Worm (Caenorhabditis elegans) whole organism, L4 larva: ENCODE measurements around the gene F57F5.3.

Experiments used
- F37D6.2 ChIP-seq: sonication (generic microtip); optimal IDR thresholded peaks from 2 replicates; lab custom pipeline; 2016; ENCODE audit warnings: mild to moderate bottlenecking, missing genetic modification characterization, missing compliant biosample characterization
- F49E8.2 ChIP-seq: sonication (generic microtip); optimal IDR thresholded peaks from 2 replicates; lab custom pipeline; 2016; ENCODE audit warnings: missing compliant biosample characterization, mild to moderate bottlenecking, missing genetic modification characterization, borderline replicate concordance
- T20F7.1 ChIP-seq: fragments of 200-800 bp; sonication (Bioruptor generic); optimal IDR thresholded peaks from 2 replicates; lab custom pipeline; 2018; ENCODE audit warnings: mild to moderate bottlenecking, missing genetic modification characterization, missing compliant biosample characterization
- T26A8.4 ChIP-seq: fragments of 200-800 bp; sonication (Bioruptor generic); IDR thresholded peaks from 2 replicates; pipeline ENCODE4 v1.3.6; 2022; ENCODE audit warnings: missing genetic modification characterization, missing compliant biosample characterization
- Y105C5A.15 ChIP-seq: fragments of 200-800 bp; sonication (Bioruptor generic); IDR thresholded peaks from 2 replicates; pipeline ENCODE4 v1.3.6; 2022; ENCODE audit warnings: missing genetic modification characterization, missing compliant biosample characterization
- Y48G9A.11 ChIP-seq: fragments of 200-800 bp; sonication (Bioruptor generic); IDR thresholded peaks from 2 replicates; pipeline ENCODE4 v1.3.6; 2022; ENCODE audit warnings: missing genetic modification reagents, missing genetic modification characterization, missing compliant biosample characterization
- Y75B8A.6 ChIP-seq: fragments of 200-800 bp; sonication (Bioruptor generic); IDR thresholded peaks from 2 replicates; pipeline ENCODE4 v1.3.6; 2022; ENCODE audit warnings: missing genetic modification reagents, missing genetic modification characterization, missing compliant biosample characterization
- aha-1 ChIP-seq: fragments of 150-350 bp; peaks from one replicate; lab custom pipeline; 2014; ENCODE audit warnings: missing biosample characterization, missing genetic modification characterization
- ama-1 ChIP-seq: fragments of 150-350 bp; optimal IDR thresholded peaks from 2 replicates; lab custom pipeline; 2014; ENCODE audit warnings: inconsistent platforms, mixed read lengths
- ceh-32 ChIP-seq: sonication (generic microtip); optimal IDR thresholded peaks from 2 replicates; lab custom pipeline; 2016; ENCODE audit warnings: mild to moderate bottlenecking, missing genetic modification characterization, missing compliant biosample characterization; ENCODE audit not compliant: poor library complexity
- ceh-62 ChIP-seq: sonication (generic microtip); optimal IDR thresholded peaks from 2 replicates; lab custom pipeline; 2017; ENCODE audit warnings: missing biosample characterization, missing genetic modification characterization
- ces-1 ChIP-seq: fragments of 150-350 bp; sonication (generic microtip); optimal IDR thresholded peaks from 4 replicates; lab custom pipeline; 2014; ENCODE audit warnings: missing biosample characterization, missing genetic modification reagents, missing genetic modification characterization
- ctbp-1 ChIP-seq: fragments of 200-800 bp; sonication (Bioruptor generic); IDR thresholded peaks from 2 replicates; pipeline ENCODE4 v1.3.6; 2022; ENCODE audit warnings: missing genetic modification reagents, missing genetic modification characterization, missing compliant biosample characterization
- daf-16 ChIP-seq, 3 experiments: sonication (generic microtip); optimal IDR thresholded peaks; 2 replicates each; lab custom pipeline; 2016 to 2017; ENCODE audit warnings: missing genetic modification characterization in 3 of 3, missing genetic modification reagents in 3 of 3, mild to moderate bottlenecking in 2 of 3, missing compliant biosample characterization in 2 of 3, missing biosample characterization in 1 of 3, moderate library complexity in 1 of 3
- dpl-1 ChIP-seq: fragments of 150-350 bp; optimal IDR thresholded peaks from 2 replicates; lab custom pipeline; 2014; ENCODE audit warnings: missing biosample characterization, missing genetic modification reagents, missing genetic modification characterization
- egl-27 ChIP-seq: sonication (generic microtip); optimal IDR thresholded peaks from 3 replicates; lab custom pipeline; 2017; ENCODE audit warnings: missing biosample characterization, missing genetic modification reagents, missing genetic modification characterization
- fos-1 ChIP-seq: fragments of 150-350 bp; optimal IDR thresholded peaks from 2 replicates; lab custom pipeline; 2014; ENCODE audit warnings: missing biosample characterization, missing genetic modification characterization
- hif-1 ChIP-seq, 2 experiments: sonication (generic microtip); optimal IDR thresholded peaks; 2 replicates each; lab custom pipeline; 2016 to 2017; ENCODE audit warnings: missing compliant biosample characterization in 2 of 2, missing genetic modification characterization in 2 of 2, missing genetic modification reagents in 2 of 2, missing genotype in 2 of 2, mild to moderate bottlenecking in 1 of 2
- hlh-11 ChIP-seq: fragments of 200-800 bp; sonication (Bioruptor generic); optimal IDR thresholded peaks from 2 replicates; lab custom pipeline; 2018; ENCODE audit warnings: mild to moderate bottlenecking, missing genetic modification characterization, missing compliant biosample characterization
- hmg-1.1 ChIP-seq: fragments of 200-800 bp; sonication (Bioruptor generic); IDR thresholded peaks from 2 replicates; pipeline ENCODE4 v1.3.6; 2022; ENCODE audit warnings: missing genetic modification reagents, missing genetic modification characterization, missing compliant biosample characterization
- lin-1 ChIP-seq: fragments of 200-800 bp; sonication (Bioruptor generic); IDR thresholded peaks from 2 replicates; pipeline ENCODE4 v1.3.6; 2022; ENCODE audit warnings: missing genetic modification reagents, missing genetic modification characterization, missing compliant biosample characterization
- lin-13 ChIP-seq: fragments of 150-350 bp; optimal IDR thresholded peaks from 2 replicates; lab custom pipeline; 2014; ENCODE audit warnings: missing biosample characterization, missing genetic modification reagents, missing genetic modification characterization
- lin-15B ChIP-seq: fragments of 150-350 bp; sonication (generic microtip); optimal IDR thresholded peaks from 3 replicates; lab custom pipeline; 2014; ENCODE audit warnings: missing biosample characterization, missing genetic modification characterization
- lin-38 ChIP-seq: fragments of 200-800 bp; sonication (Bioruptor generic); IDR thresholded peaks from 2 replicates; pipeline ENCODE4 v1.3.6; 2022; ENCODE audit warnings: missing genetic modification reagents, missing genetic modification characterization, missing compliant biosample characterization
- lin-39 ChIP-seq: fragments of 150-350 bp; optimal IDR thresholded peaks from 2 replicates; lab custom pipeline; 2014; ENCODE audit warnings: missing biosample characterization, missing genetic modification reagents, missing genetic modification characterization
- madf-5 ChIP-seq, 2 experiments: fragments of 200-800 bp; sonication (Bioruptor generic); IDR thresholded peaks; 2 replicates each; pipeline ENCODE4 v1.3.6; 2022; ENCODE audit warnings: missing compliant biosample characterization in 2 of 2, missing genetic modification characterization in 2 of 2
- mdt-29 ChIP-seq: fragments of 200-800 bp; sonication (Bioruptor generic); IDR thresholded peaks from 2 replicates; pipeline ENCODE4 v1.3.6; 2022; ENCODE audit warnings: missing genetic modification reagents, missing genetic modification characterization, missing compliant biosample characterization
- mep-1 ChIP-seq: fragments of 150-350 bp; sonication (generic microtip); optimal IDR thresholded peaks from 3 replicates; lab custom pipeline; 2014; ENCODE audit warnings: missing biosample characterization, missing genetic modification characterization
- mes-2 ChIP-seq: sonication (generic microtip); optimal IDR thresholded peaks from 2 replicates; lab custom pipeline; 2016; ENCODE audit warnings: missing genotype, mild to moderate bottlenecking, missing genetic modification characterization, missing compliant biosample characterization; ENCODE audit not compliant: poor library complexity, severe bottlenecking
- nhr-10 ChIP-seq: fragments of 150-350 bp; optimal IDR thresholded peaks from 2 replicates; lab custom pipeline; 2014; ENCODE audit warnings: missing biosample characterization, missing genetic modification characterization
- nhr-102 ChIP-seq: sonication (generic microtip); optimal IDR thresholded peaks from 2 replicates; lab custom pipeline; 2016; ENCODE audit warnings: mild to moderate bottlenecking, missing genetic modification characterization, moderate library complexity, missing compliant biosample characterization
- nhr-11 ChIP-seq: fragments of 150-350 bp; optimal IDR thresholded peaks from 2 replicates; lab custom pipeline; 2014; ENCODE audit warnings: missing biosample characterization, missing genetic modification characterization
- nhr-237 ChIP-seq: sonication (generic microtip); optimal IDR thresholded peaks from 2 replicates; lab custom pipeline; 2017; ENCODE audit warnings: missing biosample characterization, missing genetic modification characterization
- nhr-25 ChIP-seq: sonication (generic microtip); optimal IDR thresholded peaks from 2 replicates; lab custom pipeline; 2017; ENCODE audit warnings: missing genetic modification characterization, mild to moderate bottlenecking, missing compliant biosample characterization, antibody characterized with exemption, moderate library complexity, borderline replicate concordance; ENCODE audit not compliant: insufficient read depth
- nhr-28 ChIP-seq: fragments of 150-350 bp; optimal IDR thresholded peaks from 2 replicates; lab custom pipeline; 2014; ENCODE audit warnings: missing biosample characterization, missing genetic modification characterization
- nhr-6 ChIP-seq: fragments of 150-350 bp; optimal IDR thresholded peaks from 2 replicates; lab custom pipeline; 2014; ENCODE audit warnings: missing biosample characterization, missing genetic modification characterization
- nhr-77 ChIP-seq: fragments of 150-350 bp; optimal IDR thresholded peaks from 2 replicates; lab custom pipeline; 2014; ENCODE audit warnings: missing biosample characterization, missing genetic modification characterization
- pha-4 ChIP-seq, 2 experiments: fragments of 150-350 bp in 1 of 2; fragments of 200-800 bp in 1 of 2; sonication (Bioruptor generic) in 1 of 2; IDR thresholded peaks in 1 of 2; optimal IDR thresholded peaks in 1 of 2; 2 replicates each; pipeline versions ENCODE4 v1.3.6 to Lab custom; 2014 to 2022; ENCODE audit warnings: missing genetic modification characterization in 2 of 2, missing genetic modification reagents in 2 of 2, missing biosample characterization in 1 of 2, missing compliant biosample characterization in 1 of 2
- rbr-2 ChIP-seq: sonication (generic microtip); optimal IDR thresholded peaks from 2 replicates; lab custom pipeline; 2016; ENCODE audit warnings: missing genotype, missing genetic modification characterization, missing compliant biosample characterization
- set-16 ChIP-seq: fragments of 200-800 bp; sonication (Bioruptor generic); IDR thresholded peaks from 2 replicates; pipeline ENCODE4 v1.3.6; 2022; ENCODE audit warnings: missing genetic modification reagents, missing genetic modification characterization, missing compliant biosample characterization
- spr-1 ChIP-seq: sonication (generic microtip); optimal IDR thresholded peaks from 2 replicates; lab custom pipeline; 2016; ENCODE audit warnings: mild to moderate bottlenecking, missing genetic modification characterization, missing compliant biosample characterization
- unc-39 ChIP-seq: sonication (generic microtip); optimal IDR thresholded peaks from 2 replicates; lab custom pipeline; 2017; ENCODE audit warnings: missing biosample characterization, missing genetic modification characterization
- unc-62 ChIP-seq, 3 experiments: fragments of 150-350 bp in 1 of 3; sonication (generic microtip); optimal IDR thresholded peaks in 2 of 3; peaks in 1 of 3; 1 replicate in 1 of 3; 2 replicates in 2 of 3; lab custom pipeline; 2014 to 2017; ENCODE audit warnings: missing biosample characterization in 3 of 3, missing genetic modification characterization in 3 of 3, missing genetic modification reagents in 3 of 3, missing genotype in 1 of 3
- zag-1 ChIP-seq: fragments of 150-350 bp; optimal IDR thresholded peaks from 2 replicates; lab custom pipeline; 2014; ENCODE audit warnings: missing biosample characterization, missing genetic modification characterization
- zip-2 ChIP-seq: fragments of 150-350 bp; optimal IDR thresholded peaks from 2 replicates; lab custom pipeline; 2014; ENCODE audit warnings: missing biosample characterization, missing genetic modification characterization
- ztf-7 ChIP-seq: fragments of 150-350 bp; optimal IDR thresholded peaks from 2 replicates; lab custom pipeline; 2014; ENCODE audit warnings: missing biosample characterization, missing genetic modification characterization

Gene F57F5.3

ce11 chrV:12040823-12041606 lies 34.6 kb upstream of the F57F5.3 start, which contains the start of the genes kup-1 and F10C2.4:
Gene kup-1 (minus strand): TSS chrV:12040873.
Gene F10C2.4 (plus strand): TSS chrV:12041556.
- TF ChIP-seq aha-1 (peak; percentile 78), nhr-10 (tag; lab: Kevin White, UChicago) (no peak), dpl-1 (peak; percentile 91), mdt-29 (no peak), Y75B8A.6 (GFP tag; lab: Robert Waterston, UW) (no peak), lin-13 (GFP tag; lab: Kevin White, UChicago) (no peak), daf-16 (GFP tag; optimal IDR thresholded peaks at IDR 0.05; lab: Kevin White, UChicago) (no peak), daf-16 (tag; optimal IDR thresholded peaks at IDR 0.05; lab: Kevin White, UChicago) (peak; percentile 17), nhr-6 (tag; lab: Kevin White, UChicago) (peak; percentile 88), mes-2 (tag; lab: Kevin White, UChicago) (peak; percentile 51), nhr-11 (tag; lab: Kevin White, UChicago) (peak; percentile 16), ctbp-1 (GFP tag; lab: Robert Waterston, UW) (no peak), madf-5 (GFP tag; IDR thresholded peaks at IDR 0.05; lab: Robert Waterston, UW) (no peak), hif-1 (tag; optimal IDR thresholded peaks at IDR 0.05; lab: Kevin White, UChicago) (no peak), nhr-28 (peak; percentile 23), T20F7.1 (GFP tag; lab: Kevin White, UChicago) (peak; percentile 60), mep-1 (no peak), lin-1 (GFP tag; lab: Robert Waterston, UW) (no peak), lin-39 (no peak), nhr-77 (tag; lab: Kevin White, UChicago) (no peak), ama-1 (no peak), ceh-62 (tag; lab: Kevin White, UChicago) (no peak), Y48G9A.11 (GFP tag; lab: Robert Waterston, UW) (no peak), lin-15B (tag; lab: Kevin White, UChicago) (no peak), rbr-2 (peak; percentile 28), set-16 (no peak), fos-1 (tag; lab: Kevin White, UChicago) (no peak), egl-27 (tag; lab: Kevin White, UChicago) (no peak), ztf-7 (no peak), nhr-102 (tag; lab: Kevin White, UChicago) (no peak), lin-38 (GFP tag; lab: Robert Waterston, UW) (peak; percentile 88), ces-1 (GFP tag; lab: Kevin White, UChicago) (no peak)

- TF ChIP-seq nhr-25 (tag; lab: Kevin White, UChicago) (peak; percentile 59), pha-4 (GFP tag; IDR thresholded peaks at IDR 0.05; lab: Robert Waterston, UW) (no peak), pha-4 (tag; optimal IDR thresholded peaks at IDR 0.05; lab: Kevin White, UChicago) (peak; percentile 5), Y105C5A.15 (GFP tag; lab: Robert Waterston, UW) (no peak), T20F7.1 (GFP tag; lab: Kevin White, UChicago) (no peak), nhr-6 (tag; lab: Kevin White, UChicago) (peak; percentile 63), unc-39 (tag; lab: Kevin White, UChicago) (no peak), nhr-77 (tag; lab: Kevin White, UChicago) (no peak), F49E8.2 (tag; lab: Kevin White, UChicago) (no peak), ceh-32 (tag; lab: Kevin White, UChicago) (no peak), hlh-11 (tag; lab: Kevin White, UChicago) (peak; percentile 19), T26A8.4 (no peak), nhr-28 (no peak), spr-1 (no peak), unc-62 (GFP tag; optimal IDR thresholded peaks at IDR 0.05 in 1 of 2; lab: Kevin White, UChicago) (peak in 1 of 2 experiments; percentile 90), unc-62 (tag; optimal IDR thresholded peaks at IDR 0.05; lab: Kevin White, UChicago) (no peak), nhr-237 (tag; lab: Kevin White, UChicago) (no peak), zip-2 (no peak), zag-1 (tag; lab: Kevin White, UChicago) (no peak), ceh-62 (tag; lab: Kevin White, UChicago) (no peak), ztf-7 (no peak), F37D6.2 (tag; lab: Kevin White, UChicago) (no peak), hmg-1.1 (GFP tag; lab: Robert Waterston, UW) (no peak)
Observed at ce11 chrV:12039755-12040154, 33.4 kb upstream of the F57F5.3 start.
